Worm (Caenorhabditis elegans) whole organism, L4 larva: Measurements from ENCODE around the gene Y80D3A.8.

Source experiments
- ama-1 ChIP-seq: fragments of 150-350 bp; optimal IDR thresholded peaks from 2 replicates; lab custom pipeline; 2014; ENCODE audit warnings: inconsistent platforms, mixed read lengths
- arid-1 ChIP-seq: fragments of 200-800 bp; sonication (Bioruptor generic); conservative IDR thresholded peaks from 2 replicates; pipeline ENCODE4 v1.3.6; 2022; ENCODE audit warnings: missing genetic modification reagents, missing genetic modification characterization, missing compliant biosample characterization
- ceh-82 ChIP-seq: sonication (generic microtip); optimal IDR thresholded peaks from 2 replicates; lab custom pipeline; 2017; ENCODE audit warnings: missing biosample characterization, missing genetic modification characterization
- nhr-25 ChIP-seq: sonication (generic microtip); optimal IDR thresholded peaks from 2 replicates; lab custom pipeline; 2017; ENCODE audit warnings: missing genetic modification characterization, mild to moderate bottlenecking, missing compliant biosample characterization, antibody characterized with exemption, moderate library complexity, borderline replicate concordance; ENCODE audit not compliant: insufficient read depth
- pha-4 ChIP-seq, 2 experiments: fragments of 150-350 bp in 1 of 2; fragments of 200-800 bp in 1 of 2; sonication (Bioruptor generic) in 1 of 2; IDR thresholded peaks in 1 of 2; optimal IDR thresholded peaks in 1 of 2; 2 replicates each; pipeline versions ENCODE4 v1.3.6 to Lab custom; 2014 to 2022; ENCODE audit warnings: missing genetic modification characterization in 2 of 2, missing genetic modification reagents in 2 of 2, missing biosample characterization in 1 of 2, missing compliant biosample characterization in 1 of 2
- unc-62 ChIP-seq, 3 experiments: fragments of 150-350 bp in 1 of 3; sonication (generic microtip); optimal IDR thresholded peaks in 2 of 3; peaks in 1 of 3; 1 replicate in 1 of 3; 2 replicates in 2 of 3; lab custom pipeline; 2014 to 2017; ENCODE audit warnings: missing biosample characterization in 3 of 3, missing genetic modification characterization in 3 of 3, missing genetic modification reagents in 3 of 3, missing genotype in 1 of 3

- no peak for TF ChIP-seq pha-4 (GFP tag; IDR thresholded peaks at IDR 0.05; lab: Robert Waterston, UW)
- TF ChIP-seq pha-4 (tag; optimal IDR thresholded peaks at IDR 0.05; lab: Kevin White, UChicago), result no peak
- peak in 1 of 2 experiments; percentile 44 for TF ChIP-seq unc-62 (GFP tag; optimal IDR thresholded peaks at IDR 0.05 in 1 of 2; lab: Kevin White, UChicago)
- TF ChIP-seq unc-62 (tag; optimal IDR thresholded peaks at IDR 0.05; lab: Kevin White, UChicago), result no peak
- TF ChIP-seq ceh-82 (tag; lab: Kevin White, UChicago), result no peak
- peak; percentile 47 for TF ChIP-seq ama-1 (lab: Kevin White, UChicago)
- no peak for TF ChIP-seq arid-1 (GFP tag; lab: Robert Waterston, UW)
- no peak for TF ChIP-seq nhr-25 (tag; lab: Kevin White, UChicago)
Measured at ce11 chrV:18894924-18895388, 45.5 kb upstream of the Y80D3A.8 start, which contains the start of gene emb-4.
